Worm (Caenorhabditis elegans) whole organism, early embryonic: ENCODE measurements around the gene F09E5.8.
"Not testable (repeated sequence)": the region's sequence is repeated elsewhere in the genome, so short reads cannot be mapped to it uniquely, and the experiment has no call there.

ENCODE experiments used
- B0310.2 ChIP-seq: sonication (generic microtip); optimal IDR thresholded peaks from 2 replicates; lab custom pipeline; 2016; ENCODE audit warnings: mild to moderate bottlenecking, missing genetic modification characterization, missing compliant biosample characterization
- F13C5.2 ChIP-seq: sonication (generic microtip); optimal IDR thresholded peaks from 2 replicates; lab custom pipeline; 2017; ENCODE audit warnings: mild to moderate bottlenecking, missing genetic modification characterization, inconsistent platforms, missing compliant biosample characterization
- ama-1 ChIP-seq: fragments of 150-350 bp; optimal IDR thresholded peaks from 2 replicates; lab custom pipeline; 2014
- ceh-13 ChIP-seq: fragments of 200-800 bp; sonication (Bioruptor generic); optimal IDR thresholded peaks from 2 replicates; lab custom pipeline; 2018; ENCODE audit warnings: mild to moderate bottlenecking, missing genetic modification characterization, missing compliant biosample characterization
- flt-1 ChIP-seq: fragments of 200-800 bp; sonication (Bioruptor generic); IDR thresholded peaks from 2 replicates; pipeline ENCODE4 v1.3.6; 2022; ENCODE audit warnings: missing genetic modification characterization, missing compliant biosample characterization
- hmbx-1 ChIP-seq: sonication (generic microtip); optimal IDR thresholded peaks from 2 replicates; lab custom pipeline; 2016; ENCODE audit warnings: mild to moderate bottlenecking, missing genetic modification characterization, missing compliant biosample characterization
- hmg-4 ChIP-seq: fragments of 200-800 bp; sonication (Bioruptor generic); optimal IDR thresholded peaks from 2 replicates; lab custom pipeline; 2018; ENCODE audit warnings: mild to moderate bottlenecking, missing genetic modification characterization, missing compliant biosample characterization
- pes-1 ChIP-seq: fragments of 200-800 bp; sonication (Bioruptor generic); IDR thresholded peaks from 2 replicates; pipeline ENCODE4 v1.3.6; 2022; ENCODE audit warnings: missing genetic modification reagents, missing genetic modification characterization, missing compliant biosample characterization
- sea-1 ChIP-seq: fragments of 200-800 bp; sonication (Bioruptor generic); conservative IDR thresholded peaks from 2 replicates; pipeline ENCODE4 v1.3.6; 2022; ENCODE audit warnings: missing genetic modification characterization, missing compliant biosample characterization
- tbx-37 ChIP-seq: fragments of 200-800 bp; sonication (Bioruptor generic); conservative IDR thresholded peaks from 2 replicates; pipeline ENCODE4 v1.3.6; 2022; ENCODE audit warnings: missing genetic modification reagents, missing genetic modification characterization, missing compliant biosample characterization
- tra-4 ChIP-seq: sonication (generic microtip); optimal IDR thresholded peaks from 2 replicates; lab custom pipeline; 2017; ENCODE audit warnings: missing genetic modification characterization, missing compliant biosample characterization

ce11 chrII:5346350-5346749 is 4.1 kb upstream of the F09E5.8 start:
- not testable (repeated sequence) for TF ChIP-seq hmbx-1 (tag; lab: Kevin White, UChicago); tra-4 (tag; lab: Kevin White, UChicago); ama-1 (lab: Kevin White, UChicago); ceh-13 (GFP tag; lab: Kevin White, UChicago); B0310.2; F13C5.2 (tag; lab: Kevin White, UChicago); hmg-4
- TF ChIP-seq tbx-37 (GFP tag; lab: Robert Waterston, UW), result 0 out of 2 replicates have a peak, but pooled peaks have one; percentile 35
- peak; percentile 87 for TF ChIP-seq sea-1 (GFP tag; lab: Robert Waterston, UW)
- 0 out of 2 replicates have a peak, but pooled peaks have one; percentile 32 for TF ChIP-seq flt-1 (GFP tag; lab: Robert Waterston, UW)
- TF ChIP-seq pes-1 (GFP tag; lab: Robert Waterston, UW), result peak; percentile 79; the same call in 1 of the 2 replicates
